Worm (Caenorhabditis elegans) whole organism, mixed stage, embryonic: ENCODE results near the gene far-8.

Source experiments
- M03D4.4 ChIP-seq: sonication (generic microtip); optimal IDR thresholded peaks from 2 replicates; lab custom pipeline; 2017; ENCODE audit warnings: mild to moderate bottlenecking, missing genetic modification characterization, missing compliant biosample characterization
- bed-3 ChIP-seq: fragments of 200-800 bp; sonication (Bioruptor generic); optimal IDR thresholded peaks from 3 replicates; lab custom pipeline; 2018; ENCODE audit warnings: mild to moderate bottlenecking, missing genetic modification characterization, moderate library complexity, missing compliant biosample characterization
- blmp-1 ChIP-seq: fragments of 150-350 bp; optimal IDR thresholded peaks from 2 replicates; lab custom pipeline; 2014; ENCODE audit warnings: missing biosample characterization, missing genetic modification characterization
- ceh-39 ChIP-seq: fragments of 150-350 bp; optimal IDR thresholded peaks from 2 replicates; lab custom pipeline; 2014; ENCODE audit warnings: missing biosample characterization, missing genetic modification characterization
- ceh-43 ChIP-seq: fragments of 200-800 bp; sonication (Bioruptor generic); optimal IDR thresholded peaks from 2 replicates; lab custom pipeline; 2018; ENCODE audit warnings: mild to moderate bottlenecking, missing genetic modification characterization, moderate library complexity, missing compliant biosample characterization
- ceh-83 ChIP-seq: fragments of 200-800 bp; sonication (Bioruptor generic); optimal IDR thresholded peaks from 2 replicates; lab custom pipeline; 2018; ENCODE audit warnings: mild to moderate bottlenecking, missing genetic modification characterization, missing compliant biosample characterization
- ces-1 ChIP-seq: fragments of 150-350 bp; optimal IDR thresholded peaks from 2 replicates; lab custom pipeline; 2014; ENCODE audit warnings: missing biosample characterization, missing genetic modification reagents, missing genetic modification characterization
- cnd-1 ChIP-seq: fragments of 200-800 bp; sonication (Bioruptor generic); optimal IDR thresholded peaks from 2 replicates; lab custom pipeline; 2018; ENCODE audit warnings: mild to moderate bottlenecking, missing genetic modification characterization, missing compliant biosample characterization
- drap-1 ChIP-seq: fragments of 200-800 bp; sonication (Bioruptor generic); optimal IDR thresholded peaks from 3 replicates; lab custom pipeline; 2018; ENCODE audit warnings: mild to moderate bottlenecking, missing genetic modification characterization, missing compliant biosample characterization
- elt-1 ChIP-seq: sonication (generic microtip); optimal IDR thresholded peaks from 2 replicates; lab custom pipeline; 2017; ENCODE audit warnings: missing genetic modification characterization, mild to moderate bottlenecking, missing compliant biosample characterization, antibody characterized with exemption, moderate library complexity, borderline replicate concordance; ENCODE audit not compliant: insufficient read depth
- elt-3 ChIP-seq: fragments of 150-350 bp; optimal IDR thresholded peaks from 2 replicates; lab custom pipeline; 2014; ENCODE audit warnings: missing biosample characterization, missing genetic modification characterization
- flh-1 ChIP-seq: fragments of 200-800 bp; sonication (Bioruptor generic); optimal IDR thresholded peaks from 2 replicates; lab custom pipeline; 2018; ENCODE audit warnings: mild to moderate bottlenecking, missing genetic modification characterization, moderate library complexity, missing compliant biosample characterization
- ham-2 ChIP-seq: fragments of 200-800 bp; sonication (Bioruptor generic); optimal IDR thresholded peaks from 2 replicates; lab custom pipeline; 2018; ENCODE audit warnings: mild to moderate bottlenecking, missing genetic modification characterization, missing compliant biosample characterization
- hlh-1 ChIP-seq: fragments of 150-350 bp; optimal IDR thresholded peaks from 2 replicates; lab custom pipeline; 2014; ENCODE audit warnings: missing biosample characterization, missing genetic modification reagents, missing genetic modification characterization
- lin-13 ChIP-seq: fragments of 150-350 bp; optimal IDR thresholded peaks from 2 replicates; lab custom pipeline; 2014; ENCODE audit warnings: missing biosample characterization, missing genetic modification characterization
- lin-32 ChIP-seq: fragments of 200-800 bp; sonication (Bioruptor generic); optimal IDR thresholded peaks from 2 replicates; lab custom pipeline; 2018; ENCODE audit warnings: mild to moderate bottlenecking, missing genetic modification characterization, missing compliant biosample characterization
- lsy-2 ChIP-seq: fragments of 150-350 bp; optimal IDR thresholded peaks from 2 replicates; lab custom pipeline; 2014; ENCODE audit warnings: missing biosample characterization, missing genetic modification characterization
- mab-5 ChIP-seq: fragments of 150-350 bp; optimal IDR thresholded peaks from 2 replicates; lab custom pipeline; 2014; ENCODE audit warnings: missing biosample characterization, missing genetic modification characterization
- mep-1 ChIP-seq: fragments of 150-350 bp; optimal IDR thresholded peaks from 2 replicates; lab custom pipeline; 2017; ENCODE audit warnings: missing biosample characterization, missing genetic modification reagents, missing genetic modification characterization, inconsistent platforms
- mls-2 ChIP-seq: sonication (generic microtip); optimal IDR thresholded peaks from 2 replicates; lab custom pipeline; 2016; ENCODE audit warnings: mild to moderate bottlenecking, missing genetic modification characterization, moderate library complexity, missing compliant biosample characterization
- nhr-12 ChIP-seq: fragments of 150-350 bp; optimal IDR thresholded peaks from 2 replicates; lab custom pipeline; 2014; ENCODE audit warnings: missing biosample characterization, missing genetic modification characterization
- nhr-2 ChIP-seq: fragments of 150-350 bp; optimal IDR thresholded peaks from 2 replicates; lab custom pipeline; 2014; ENCODE audit warnings: missing biosample characterization, missing genetic modification characterization
- nhr-237 ChIP-seq: fragments of 150-350 bp; optimal IDR thresholded peaks from 2 replicates; lab custom pipeline; 2014; ENCODE audit warnings: missing biosample characterization, missing genetic modification characterization
- nhr-28 ChIP-seq: fragments of 150-350 bp; optimal IDR thresholded peaks from 2 replicates; lab custom pipeline; 2014; ENCODE audit warnings: missing biosample characterization, missing genetic modification characterization
- nhr-76 ChIP-seq: sonication (generic microtip); optimal IDR thresholded peaks from 2 replicates; lab custom pipeline; 2017; ENCODE audit warnings: missing biosample characterization, missing genetic modification characterization
- pha-4 ChIP-seq: fragments of 150-350 bp; optimal IDR thresholded peaks from 2 replicates; lab custom pipeline; 2018; ENCODE audit warnings: missing biosample characterization, missing genetic modification reagents, missing genetic modification characterization
- sem-2 ChIP-seq: fragments of 200-800 bp; sonication (Bioruptor generic); optimal IDR thresholded peaks from 2 replicates; lab custom pipeline; 2018; ENCODE audit warnings: mild to moderate bottlenecking, missing genetic modification characterization, missing compliant biosample characterization
- snpc-4 ChIP-seq: fragments of 150-350 bp; optimal IDR thresholded peaks from 2 replicates; lab custom pipeline; 2014; ENCODE audit warnings: missing biosample characterization, missing genetic modification characterization
- sptf-1 ChIP-seq: sonication (generic microtip); optimal IDR thresholded peaks from 2 replicates; lab custom pipeline; 2017; ENCODE audit warnings: mild to moderate bottlenecking, missing genetic modification characterization, moderate library complexity, missing compliant biosample characterization
- tbx-8 ChIP-seq: fragments of 200-800 bp; sonication (Bioruptor generic); optimal IDR thresholded peaks from 2 replicates; lab custom pipeline; 2018; ENCODE audit warnings: mild to moderate bottlenecking, missing genetic modification characterization, moderate library complexity, missing compliant biosample characterization
- unc-120 ChIP-seq: sonication (generic microtip); optimal IDR thresholded peaks from 2 replicates; lab custom pipeline; 2017; ENCODE audit warnings: missing genetic modification characterization, missing compliant biosample characterization; ENCODE audit not compliant: poor library complexity, severe bottlenecking
- unc-39 ChIP-seq: fragments of 150-350 bp; optimal IDR thresholded peaks from 2 replicates; lab custom pipeline; 2014; ENCODE audit warnings: missing biosample characterization, missing genetic modification characterization
- unc-62 ChIP-seq: fragments of 150-350 bp; optimal IDR thresholded peaks from 2 replicates; lab custom pipeline; 2014; ENCODE audit warnings: missing biosample characterization, missing genetic modification reagents, missing genetic modification characterization
- zip-8 ChIP-seq: fragments of 150-350 bp; optimal IDR thresholded peaks from 2 replicates; lab custom pipeline; 2014; ENCODE audit warnings: missing biosample characterization, missing genetic modification characterization

far-8 gene

ce11 chrIII:835208-835607 is 7.5 kb upstream of the far-8 start:
- no peak for TF ChIP-seq ham-2 (GFP tag; lab: Kevin White, UChicago)
- TF ChIP-seq mep-1 = no peak
- no peak for TF ChIP-seq nhr-28
- no peak for TF ChIP-seq cnd-1 (tag; lab: Kevin White, UChicago)
- no peak for TF ChIP-seq zip-8 (tag; lab: Kevin White, UChicago)
- no peak for TF ChIP-seq blmp-1
- TF ChIP-seq sem-2 (GFP tag; lab: Kevin White, UChicago) = no peak
- TF ChIP-seq ceh-43 (GFP tag; lab: Kevin White, UChicago) = no peak
- TF ChIP-seq bed-3 = no peak
- no peak for TF ChIP-seq elt-3 (tag; lab: Kevin White, UChicago)
- TF ChIP-seq snpc-4 (tag; lab: Kevin White, UChicago) = no peak
- no peak for TF ChIP-seq mls-2 (tag; lab: Kevin White, UChicago)
- no peak for TF ChIP-seq nhr-237 (tag; lab: Kevin White, UChicago)
- TF ChIP-seq lsy-2 = no peak

ce11 chrIII:835713-836278 is 6.9 kb upstream of the far-8 start:
- no peak for TF ChIP-seq ceh-39 (tag; lab: Kevin White, UChicago)
- peak; percentile 50 for TF ChIP-seq unc-39 (tag; lab: Kevin White, UChicago)
- TF ChIP-seq bed-3 = peak; percentile 38
- TF ChIP-seq unc-120 (tag; lab: Kevin White, UChicago) = peak; percentile 53
- peak; percentile 47 for TF ChIP-seq ham-2 (GFP tag; lab: Kevin White, UChicago)
- peak; percentile 66 for TF ChIP-seq tbx-8 (GFP tag; lab: Kevin White, UChicago)
- TF ChIP-seq ceh-43 (GFP tag; lab: Kevin White, UChicago) = peak; percentile 48
- TF ChIP-seq cnd-1 (tag; lab: Kevin White, UChicago) = peak; percentile 40
- TF ChIP-seq M03D4.4 (tag; lab: Kevin White, UChicago) = peak; percentile 57
- TF ChIP-seq drap-1 (GFP tag; lab: Kevin White, UChicago) = peak; percentile 76
- no peak for TF ChIP-seq nhr-12 (tag; lab: Kevin White, UChicago)
- TF ChIP-seq lin-13 (tag; lab: Kevin White, UChicago) = no peak
- peak; percentile 20 for TF ChIP-seq pha-4 (tag; lab: Kevin White, UChicago)
- peak; percentile 3 for TF ChIP-seq lin-32
- peak; percentile 64 for TF ChIP-seq ceh-83
- TF ChIP-seq ces-1 = peak; percentile 46
- TF ChIP-seq elt-3 (tag; lab: Kevin White, UChicago) = peak; percentile 85
- peak; percentile 60 for TF ChIP-seq nhr-237 (tag; lab: Kevin White, UChicago)
- TF ChIP-seq sem-2 (GFP tag; lab: Kevin White, UChicago) = peak; percentile 62
- no peak for TF ChIP-seq snpc-4 (tag; lab: Kevin White, UChicago)
- peak; percentile 69 for TF ChIP-seq flh-1 (GFP tag; lab: Kevin White, UChicago)
- TF ChIP-seq mls-2 (tag; lab: Kevin White, UChicago) = peak; percentile 79
- peak; percentile 88 for TF ChIP-seq sptf-1 (tag; lab: Kevin White, UChicago)
- TF ChIP-seq unc-62 (GFP tag; lab: Kevin White, UChicago) = peak; percentile 14
- no peak for TF ChIP-seq mab-5 (tag; lab: Kevin White, UChicago)
- TF ChIP-seq zip-8 (tag; lab: Kevin White, UChicago) = no peak
- no peak for TF ChIP-seq nhr-76
- TF ChIP-seq lsy-2 = peak; percentile 4

ce11 chrIII:839491-839890 is 3.2 kb upstream of the far-8 start, which contains the start of gene dos-3:
TSS of gene dos-3 (minus strand) at chrIII:839591.
- no peak for TF ChIP-seq nhr-2
- no peak for TF ChIP-seq ceh-39 (tag; lab: Kevin White, UChicago)
- TF ChIP-seq M03D4.4 (tag; lab: Kevin White, UChicago) = no peak
- TF ChIP-seq ces-1 = no peak

ce11 chrIII:841177-841576 is 1.6 kb upstream of the far-8 start, which contains the start of gene K02F3.9:
TSS of gene K02F3.9 (minus strand) at chrIII:841366.
- TF ChIP-seq snpc-4 (tag; lab: Kevin White, UChicago) = no peak
- no peak for TF ChIP-seq ham-2 (GFP tag; lab: Kevin White, UChicago)
- TF ChIP-seq bed-3 = no peak
- TF ChIP-seq lin-13 (tag; lab: Kevin White, UChicago) = no peak
- no peak for TF ChIP-seq mep-1
- TF ChIP-seq elt-1 (tag; lab: Kevin White, UChicago) = no peak
- TF ChIP-seq lsy-2 = no peak
- no peak for TF ChIP-seq zip-8 (tag; lab: Kevin White, UChicago)
- TF ChIP-seq sptf-1 (tag; lab: Kevin White, UChicago) = no peak
- TF ChIP-seq pha-4 (tag; lab: Kevin White, UChicago) = no peak
- no peak for TF ChIP-seq ces-1
- no peak for TF ChIP-seq ceh-43 (GFP tag; lab: Kevin White, UChicago)
- TF ChIP-seq hlh-1 = no peak
- TF ChIP-seq sem-2 (GFP tag; lab: Kevin White, UChicago) = no peak
- TF ChIP-seq drap-1 (GFP tag; lab: Kevin White, UChicago) = no peak
- TF ChIP-seq nhr-76 = no peak
